Fruit fly (Drosophila melanogaster) whole organism: Measurements from ENCODE around the gene CG10222.

Experiments used
- CG8478 ChIP-seq: fragments of >200 bp; optimal IDR thresholded peaks from 2 replicates; lab custom pipeline; 2018; ENCODE audit warnings: inconsistent platforms
- psq ChIP-seq: fragments of >200 bp; optimal IDR thresholded peaks from 2 replicates; lab custom pipeline; 2017

DNA sequence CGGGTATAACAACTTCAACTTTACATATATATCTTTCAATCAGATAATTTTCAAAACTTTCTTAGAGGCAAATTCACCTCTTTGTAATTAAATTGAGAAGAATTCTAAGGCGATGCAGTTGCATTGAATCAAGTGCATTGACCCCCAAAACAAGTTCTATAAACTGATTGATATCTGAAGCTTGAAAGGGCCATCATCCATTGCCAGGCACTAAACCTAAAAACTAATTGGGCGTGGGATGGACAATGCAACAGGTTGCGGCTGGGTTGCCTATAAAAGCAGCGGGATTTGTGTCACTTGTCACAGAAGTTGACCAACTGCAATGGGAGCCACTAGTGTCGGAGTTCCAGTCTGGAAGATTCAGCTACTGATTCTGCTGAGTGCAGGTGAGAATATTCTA lies 27.8 kb downstream of the CG10222 start, which contains the start of gene CG14110:
- TF ChIP-seq psq (lab: Kevin White, UChicago) (no peak), CG8478 (lab: Kevin White, UChicago) (no peak)
